Worm (Caenorhabditis elegans): ENCODE measurements around the gene ret-1.
A peak's percentile ranks its signal among the peaks of the same experiment; 100 is the strongest.

ret-1 gene

DNA sequence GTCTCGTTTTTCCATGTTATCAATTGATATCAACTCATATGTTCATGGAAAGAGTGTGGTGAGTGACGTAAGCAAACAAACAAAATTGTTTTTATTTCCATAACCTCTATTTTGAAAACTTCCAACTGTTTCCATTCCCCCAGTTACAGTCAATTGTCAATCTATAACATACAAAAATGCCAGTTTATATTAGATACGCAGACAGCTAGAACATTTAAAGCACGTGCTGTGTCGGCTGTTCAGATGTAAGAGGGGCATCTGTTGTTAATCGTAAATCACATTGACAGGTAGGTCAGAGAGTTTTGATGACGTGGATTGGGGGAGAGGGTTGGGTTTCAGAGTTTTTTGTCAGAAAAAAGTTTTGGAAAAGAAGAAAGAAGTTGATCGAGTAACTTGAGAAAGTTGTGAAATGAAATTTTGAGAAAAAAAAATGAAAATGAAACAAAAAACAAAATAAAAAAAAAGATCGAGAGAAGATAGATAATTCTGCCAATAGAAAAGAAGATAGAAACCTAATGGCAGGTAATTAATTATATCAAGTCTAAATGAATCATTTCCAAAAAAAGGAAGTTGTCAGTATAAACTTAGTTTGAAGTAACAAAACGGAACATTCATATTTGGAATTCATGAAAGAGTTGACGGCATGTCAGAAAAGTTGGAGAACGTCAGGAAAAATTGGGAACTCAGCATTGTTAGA is 1.4 kb upstream of the ret-1 start (continued):
- no peak for TF ChIP-seq lin-15B (tag; optimal IDR thresholded peaks at IDR 0.05)
- no peak for TF ChIP-seq efl-3 (GFP tag; optimal IDR thresholded peaks at IDR 0.05)
- TF ChIP-seq nhr-77 (tag; optimal IDR thresholded peaks at IDR 0.05): no peak
- peak; percentile 94 for TF ChIP-seq lin-14 (GFP tag; optimal IDR thresholded peaks at IDR 0.05)
- no peak for TF ChIP-seq ztf-11 (tag; optimal IDR thresholded peaks at IDR 0.05)
- no peak for TF ChIP-seq aly-2 (tag; optimal IDR thresholded peaks at IDR 0.05)
- TF ChIP-seq dsc-1 (tag; optimal IDR thresholded peaks at IDR 0.05): peak; percentile 63
- TF ChIP-seq nhr-85 (tag): peak; percentile 97
- peak; percentile 71 to 78 for TF ChIP-seq lsy-2 (tag; optimal IDR thresholded peaks at IDR 0.05)
- no peak for TF ChIP-seq unc-30 (tag; optimal IDR thresholded peaks at IDR 0.05)
- no peak for TF ChIP-seq pag-3 (tag; optimal IDR thresholded peaks at IDR 0.05; ENCODE audit: borderline replicate concordance, insufficient read depth)
- TF ChIP-seq ama-1 (optimal IDR thresholded peaks at IDR 0.05): peak; percentile 86
- peak; percentile 14 for TF ChIP-seq pax-3 (tag; optimal IDR thresholded peaks at IDR 0.05)
- peak; percentile 26 for TF ChIP-seq C16A3.4 (tag; optimal IDR thresholded peaks at IDR 0.05)
- TF ChIP-seq nhr-19 (GFP tag; conservative IDR thresholded peaks at IDR 0.05): peak; percentile 78
- peak in 2 of 3 experiments; percentile 9 to 46 for TF ChIP-seq dpl-1 (GFP tag; optimal IDR thresholded peaks at IDR 0.05)
- no peak for TF ChIP-seq nhr-84 (tag; optimal IDR thresholded peaks at IDR 0.05)
- no peak for TF ChIP-seq ceh-90 (tag; optimal IDR thresholded peaks at IDR 0.05)
- TF ChIP-seq nhr-237 (tag; optimal IDR thresholded peaks at IDR 0.05): no peak
- TF ChIP-seq rnt-1 (tag; optimal IDR thresholded peaks at IDR 0.05): peak; percentile 91
- TF ChIP-seq nhr-71 (tag; optimal IDR thresholded peaks at IDR 0.05): peak; percentile 91
- TF ChIP-seq nhr-20 (tag; optimal IDR thresholded peaks at IDR 0.05): peak; percentile 83
- TF ChIP-seq F16B12.6 (tag; optimal IDR thresholded peaks at IDR 0.05): no peak
- TF ChIP-seq nhr-76 (tag; optimal IDR thresholded peaks at IDR 0.05): no peak
- TF ChIP-seq ztf-4 (tag; optimal IDR thresholded peaks at IDR 0.05): peak; percentile 38
- TF ChIP-seq isw-1 (GFP tag; IDR thresholded peaks at IDR 0.05): no peak
- TF ChIP-seq mef-2 (tag; optimal IDR thresholded peaks at IDR 0.05): no peak
- TF ChIP-seq lir-3 (tag; optimal IDR thresholded peaks at IDR 0.05; ENCODE audit: poor library complexity): peak; percentile 37
- no peak for TF ChIP-seq nhr-12 (tag; optimal IDR thresholded peaks at IDR 0.05)
- no peak for TF ChIP-seq sup-37 (GFP tag; optimal IDR thresholded peaks at IDR 0.05)
- no peak for TF ChIP-seq fkh-8 (tag; optimal IDR thresholded peaks at IDR 0.05)
- no peak for TF ChIP-seq unc-62 (GFP tag; optimal IDR thresholded peaks at IDR 0.05)
- TF ChIP-seq snpc-4 (tag; optimal IDR thresholded peaks at IDR 0.05): peak; percentile 8
- peak in 1 of 2 experiments; percentile 97 for TF ChIP-seq mdl-1 (tag; optimal IDR thresholded peaks at IDR 0.05)
- TF ChIP-seq Y116A8C.19 (tag; optimal IDR thresholded peaks at IDR 0.05; ENCODE audit: borderline replicate concordance): no peak
- TF ChIP-seq pqm-1 (tag; optimal IDR thresholded peaks at IDR 0.05): no peak
- no peak for TF ChIP-seq jun-1 (tag; optimal IDR thresholded peaks at IDR 0.05)
- no peak for TF ChIP-seq ceh-63 (GFP tag; optimal IDR thresholded peaks at IDR 0.05)
- peak; percentile 51 for TF ChIP-seq elt-2 (tag; optimal IDR thresholded peaks at IDR 0.05)
- TF ChIP-seq aha-1 (tag; optimal IDR thresholded peaks at IDR 0.05): no peak
- no peak for TF ChIP-seq zip-4 (GFP tag; optimal IDR thresholded peaks at IDR 0.05)
- TF ChIP-seq irx-1 (tag; optimal IDR thresholded peaks at IDR 0.05): peak; percentile 51
- TF ChIP-seq snu-23 (GFP tag; optimal IDR thresholded peaks at IDR 0.05): peak; percentile 83
- no peak for TF ChIP-seq unc-86 (tag; optimal IDR thresholded peaks at IDR 0.05)
- TF ChIP-seq ceh-88 (GFP tag; IDR thresholded peaks at IDR 0.05): no peak
- peak; percentile 75 for TF ChIP-seq vab-15 (tag; optimal IDR thresholded peaks at IDR 0.05)
- TF ChIP-seq tlp-1 (tag; optimal IDR thresholded peaks at IDR 0.05): no peak
- TF ChIP-seq lin-13 (GFP tag; optimal IDR thresholded peaks at IDR 0.05): no peak
- TF ChIP-seq ces-1 (GFP tag; optimal IDR thresholded peaks at IDR 0.05): no peak
- peak; percentile 42 for TF ChIP-seq nhr-90 (tag; optimal IDR thresholded peaks at IDR 0.05; ENCODE audit: poor library complexity)
- no peak for TF ChIP-seq ceh-82 (tag; optimal IDR thresholded peaks at IDR 0.05)
- no peak for TF ChIP-seq sptf-1 (tag; optimal IDR thresholded peaks at IDR 0.05)
